Fruit fly (Drosophila melanogaster): ENCODE data around the gene CG17560.

CG17560 gene

DNA sequence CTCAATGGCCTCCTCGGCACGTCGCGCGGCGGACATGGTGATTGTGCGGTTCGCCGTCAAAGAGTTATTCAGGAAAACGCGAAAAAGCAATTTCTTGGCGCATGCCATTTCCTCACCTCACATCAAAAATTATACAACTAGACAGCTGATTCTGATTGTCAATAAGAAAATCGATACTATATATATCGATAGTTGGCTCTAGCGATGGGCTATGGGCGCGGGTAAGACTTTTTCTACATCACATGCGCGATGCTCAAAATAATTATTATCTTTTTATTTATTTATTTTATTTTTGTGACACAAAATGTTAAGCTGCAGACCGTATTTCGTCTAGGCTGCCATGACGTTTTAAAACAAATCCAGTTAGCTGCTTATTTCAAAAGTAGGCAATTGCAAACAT lies 3.5 kb upstream of the CG17560 start, which contains the start of gene CG10340 (continued):
- no peak for TF ChIP-seq grn (GFP tag; optimal IDR thresholded peaks at IDR 0.05)
- TF ChIP-seq fd3F (GFP tag; optimal IDR thresholded peaks at IDR 0.05): no peak
- TF ChIP-seq CG17328 (GFP tag; IDR thresholded peaks at IDR 0.05): no peak
- peak; percentile 63 for TF ChIP-seq YL-1 (GFP tag; optimal IDR thresholded peaks at IDR 0.05)
- peak; percentile 11 for TF ChIP-seq CG15696 (tag; optimal IDR thresholded peaks at IDR 0.05)
- TF ChIP-seq CG17186 (GFP tag; optimal IDR thresholded peaks at IDR 0.05): peak; percentile 69
- no peak for TF ChIP-seq CG16815 (GFP tag; optimal IDR thresholded peaks at IDR 0.05)
- peak; percentile 33 for TF ChIP-seq tin (GFP tag; optimal IDR thresholded peaks at IDR 0.05)
- no peak for TF ChIP-seq Sin3A (optimal IDR thresholded peaks at IDR 0.05)
- no peak for TF ChIP-seq sens (GFP tag)
- TF ChIP-seq hbn (GFP tag; IDR thresholded peaks at IDR 0.05; ENCODE audit: partially characterized antibody): peak; percentile 79
- TF ChIP-seq Elba2 (GFP tag; optimal IDR thresholded peaks at IDR 0.05): peak; percentile 88
- no peak for TF ChIP-seq Side (GFP tag; optimal IDR thresholded peaks at IDR 0.05)
- TF ChIP-seq corto (GFP tag; optimal IDR thresholded peaks at IDR 0.05): no peak
- TF ChIP-seq CG2202 (tag; optimal IDR thresholded peaks at IDR 0.05): no peak
- TF ChIP-seq Ets97D (GFP tag; optimal IDR thresholded peaks at IDR 0.05): no peak
- peak; percentile 38 for TF ChIP-seq CG15514 (GFP tag; optimal IDR thresholded peaks at IDR 0.05)
- no peak for TF ChIP-seq B-H1 (GFP tag; IDR thresholded peaks at IDR 0.05)
- no peak for TF ChIP-seq luna (GFP tag; optimal IDR thresholded peaks at IDR 0.05)
- no peak for TF ChIP-seq C15 (GFP tag; IDR thresholded peaks at IDR 0.05)
- TF ChIP-seq CG1529 (GFP tag; optimal IDR thresholded peaks at IDR 0.05): no peak
- TF ChIP-seq disco-r (GFP tag; optimal IDR thresholded peaks at IDR 0.05): no peak
- no peak for TF ChIP-seq ken (GFP tag; IDR thresholded peaks at IDR 0.05)
- no peak for TF ChIP-seq dpn (GFP tag; optimal IDR thresholded peaks at IDR 0.05)
- TF ChIP-seq CG3995 (GFP tag; optimal IDR thresholded peaks at IDR 0.05): peak; percentile 60
- TF ChIP-seq jumu (GFP tag; optimal IDR thresholded peaks at IDR 0.05): no peak
- no peak for TF ChIP-seq CG11093 (GFP tag; IDR thresholded peaks at IDR 0.05)
- TF ChIP-seq CG2116 (GFP tag; optimal IDR thresholded peaks at IDR 0.05): peak; percentile 60
- TF ChIP-seq jing (GFP tag; optimal IDR thresholded peaks at IDR 0.05): no peak
- 0 out of 3 replicates have a peak, but pooled peaks have one; percentile 14 for TF ChIP-seq ci (GFP tag; IDR thresholded peaks at IDR 0.05)
- no peak for TF ChIP-seq eyg (GFP tag; optimal IDR thresholded peaks at IDR 0.05)
- no peak for TF ChIP-seq bowl (GFP tag; IDR thresholded peaks at IDR 0.05)
- TF ChIP-seq ems (GFP tag; optimal IDR thresholded peaks at IDR 0.05): no peak
- peak; percentile 89 for TF ChIP-seq Dref (GFP tag; IDR thresholded peaks at IDR 0.05)
- TF ChIP-seq pnt (GFP tag; optimal IDR thresholded peaks at IDR 0.05): no peak
- TF ChIP-seq CG34422 (GFP tag; IDR thresholded peaks at IDR 0.05): 0 out of 3 replicates have a peak, but pooled peaks have one; percentile 30
- no peak for TF ChIP-seq Aef1 (GFP tag; IDR thresholded peaks at IDR 0.05)
- peak; percentile 85 for TF ChIP-seq unc-4 (GFP tag; IDR thresholded peaks at IDR 0.05; ENCODE audit: partially characterized antibody)
- no peak for TF ChIP-seq CG4820 (GFP tag; optimal IDR thresholded peaks at IDR 0.05)
- no peak for TF ChIP-seq vfl (GFP tag; optimal IDR thresholded peaks at IDR 0.05)
- no peak for TF ChIP-seq CG7357 (GFP tag; IDR thresholded peaks at IDR 0.05)
- TF ChIP-seq gfzf (GFP tag; optimal IDR thresholded peaks at IDR 0.05): no peak
- peak; percentile 18 for TF ChIP-seq Xbp1 (GFP tag; optimal IDR thresholded peaks at IDR 0.05)
- no peak for TF ChIP-seq cwo (GFP tag; optimal IDR thresholded peaks at IDR 0.05)
- no peak for TF ChIP-seq CG7786 (GFP tag; optimal IDR thresholded peaks at IDR 0.05)
- TF ChIP-seq CG2129 (GFP tag; IDR thresholded peaks at IDR 0.05; ENCODE audit: partially characterized antibody): peak; percentile 75
- peak; percentile 75 for TF ChIP-seq CG42726 (GFP tag; IDR thresholded peaks at IDR 0.05; ENCODE audit: partially characterized antibody)
- TF ChIP-seq Bdp1 (GFP tag; optimal IDR thresholded peaks at IDR 0.05): no peak
- no peak for TF ChIP-seq CG4404 (GFP tag; IDR thresholded peaks at IDR 0.05)
- TF ChIP-seq CG12659 (GFP tag; optimal IDR thresholded peaks at IDR 0.05): peak; percentile 45
- TF ChIP-seq BtbVII (GFP tag; optimal IDR thresholded peaks at IDR 0.05): no peak
- TF ChIP-seq Mes4 (GFP tag; optimal IDR thresholded peaks at IDR 0.05): no peak
- TF ChIP-seq CG1603 (tag; optimal IDR thresholded peaks at IDR 0.05): no peak
